Fruit fly (Drosophila melanogaster) ovary, adult (tissue): ENCODE measurements around the gene CG34307.

Experiments
- CG17801 ChIP-seq: fragments of 200-800 bp; optimal IDR thresholded peaks from 2 replicates; lab custom pipeline; 2019; ENCODE audit warnings: missing biosample characterization, mild to moderate bottlenecking, missing genetic modification characterization, moderate library complexity; ENCODE audit not compliant: partially characterized antibody

CG34307 gene

dm6 chr3R:11897282-11897681 is at the start of gene CG34307:
CG34307 (plus strand) TSS chr3R:11897582.
- no peak for TF ChIP-seq CG17801 (GFP tag; lab: Kevin White, UChicago)

dm6 chr3R:11849378-11850249 is 47.8 kb upstream of the CG34307 start:
- peak; percentile 13 for TF ChIP-seq CG17801 (GFP tag; lab: Kevin White, UChicago)

dm6 chr3R:11850917-11851897 is 46.2 kb upstream of the CG34307 start:
- TF ChIP-seq CG17801 (GFP tag; lab: Kevin White, UChicago): peak; percentile 92

dm6 chr3R:11851939-11852338 is 45.4 kb upstream of the CG34307 start:
- TF ChIP-seq CG17801 (GFP tag; lab: Kevin White, UChicago): no peak

- no peak for TF ChIP-seq CG17801 (GFP tag; lab: Kevin White, UChicago)
These were observed 42.2 kb upstream of the CG34307 start for dm6 chr3R:11855156-11855555.

dm6 chr3R:11856295-11856694 is 41.1 kb upstream of the CG34307 start:
- no peak for TF ChIP-seq CG17801 (GFP tag; lab: Kevin White, UChicago)

dm6 chr3R:11859103-11859502 is 38.3 kb upstream of the CG34307 start:
- TF ChIP-seq CG17801 (GFP tag; lab: Kevin White, UChicago): no peak

dm6 chr3R:11859534-11860254 is 37.7 kb upstream of the CG34307 start:
- TF ChIP-seq CG17801 (GFP tag; lab: Kevin White, UChicago): no peak

- no peak for TF ChIP-seq CG17801 (GFP tag; lab: Kevin White, UChicago)
These were observed 32.2 kb upstream of the CG34307 start for dm6 chr3R:11865132-11865531.

- no peak for TF ChIP-seq CG17801 (GFP tag; lab: Kevin White, UChicago)
These were observed 28.8 kb upstream of the CG34307 start for dm6 chr3R:11868562-11868961.

- TF ChIP-seq CG17801 (GFP tag; lab: Kevin White, UChicago): no peak
These were observed 28.2 kb upstream of the CG34307 start, which contains the start of gene CG6959 for dm6 chr3R:11869169-11869568. CG6959 (minus strand) TSS chr3R:11869460.

dm6 chr3R:11869675-11870074 is 27.7 kb upstream of the CG34307 start:
- TF ChIP-seq CG17801 (GFP tag; lab: Kevin White, UChicago): no peak

dm6 chr3R:11870135-11870534 is 27.2 kb upstream of the CG34307 start:
- no peak for TF ChIP-seq CG17801 (GFP tag; lab: Kevin White, UChicago)

dm6 chr3R:11872692-11873091 is 24.7 kb upstream of the CG34307 start:
- no peak for TF ChIP-seq CG17801 (GFP tag; lab: Kevin White, UChicago)
